Fruit fly (Drosophila melanogaster): ENCODE results near the gene PK2-R1.
A peak's percentile ranks its signal among the peaks of the same experiment; 100 is the strongest.

Gene PK2-R1

DNA sequence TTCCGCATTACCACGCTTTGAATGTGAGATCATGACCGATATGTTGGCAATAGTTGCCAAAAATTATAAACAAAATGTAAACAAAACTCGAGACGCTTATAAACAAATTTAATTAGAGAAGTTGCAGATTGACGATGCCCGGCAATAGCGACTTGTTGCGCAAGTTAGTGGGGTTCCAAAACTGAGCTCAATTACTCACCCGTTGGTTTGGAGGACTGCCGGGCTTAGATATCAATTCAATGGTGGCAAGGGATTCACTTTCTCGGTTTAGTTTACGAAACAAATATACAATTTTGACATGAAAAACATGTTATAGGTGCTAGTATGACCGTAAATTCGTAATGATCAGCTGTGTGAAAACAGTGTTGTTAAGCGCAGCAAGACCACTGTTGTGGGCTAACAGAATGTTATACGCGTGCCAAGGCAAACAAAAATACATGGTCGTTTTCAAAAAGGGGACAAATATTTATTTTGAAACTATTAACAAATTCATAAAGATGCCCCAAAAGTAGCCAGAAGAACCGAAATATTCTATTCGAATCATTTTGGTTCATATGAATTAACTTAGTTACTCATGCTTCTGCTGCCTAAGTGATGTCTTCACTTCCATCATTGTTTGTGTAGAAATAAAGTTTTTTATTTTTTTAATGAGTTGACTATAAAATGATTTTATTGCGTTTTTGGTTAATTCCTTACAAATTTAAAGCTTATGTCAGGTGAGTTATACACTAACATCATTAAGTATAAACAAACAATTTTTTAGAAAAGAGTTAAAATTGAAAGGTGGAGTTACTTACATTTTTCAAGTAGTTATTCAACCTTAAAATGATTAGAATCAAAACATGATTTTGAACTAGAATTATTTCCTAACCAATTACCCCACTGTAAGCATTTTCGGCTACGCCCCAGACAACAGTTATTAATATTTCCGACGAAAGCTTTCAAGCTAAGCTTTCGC, 28.7 kb downstream of the PK2-R1 start, which contains the start of gene Elp6 (continued):
- TF ChIP-seq CG14965 (GFP tag; optimal IDR thresholded peaks at IDR 0.05; ENCODE audit: borderline replicate concordance) (no peak), ttk (GFP tag; IDR thresholded peaks at IDR 0.05) (peak; percentile 51), sima (GFP tag; optimal IDR thresholded peaks at IDR 0.05) (no peak), sob (GFP tag; IDR thresholded peaks at IDR 0.05) (no peak), CG1603 (tag; optimal IDR thresholded peaks at IDR 0.05) (no peak), ab (GFP tag; optimal IDR thresholded peaks at IDR 0.05) (no peak), repo (GFP tag; optimal IDR thresholded peaks at IDR 0.05) (peak; percentile 23), Awh (GFP tag; IDR thresholded peaks at IDR 0.05) (peak; percentile 67; the same call in 1 of the 2 replicates), CG7987 (GFP tag; optimal IDR thresholded peaks at IDR 0.05) (no peak), CG12659 (GFP tag; optimal IDR thresholded peaks at IDR 0.05) (peak; percentile 58), zen (tag; optimal IDR thresholded peaks at IDR 0.05) (no peak), schlank (tag; optimal IDR thresholded peaks at IDR 0.05) (no peak), E2f1 (GFP tag; IDR thresholded peaks at IDR 0.05) (peak; percentile 67), dan (GFP tag; IDR thresholded peaks at IDR 0.05) (no peak), CG34224 (GFP tag; IDR thresholded peaks at IDR 0.05; ENCODE audit: partially characterized antibody) (no peak), tx (GFP tag; optimal IDR thresholded peaks at IDR 0.05) (no peak), mirr (GFP tag; optimal IDR thresholded peaks at IDR 0.05) (no peak), ranshi (GFP tag; IDR thresholded peaks at IDR 0.05) (peak; percentile 63; the same call in 1 of the 2 replicates), jumu (GFP tag; optimal IDR thresholded peaks at IDR 0.05) (peak; percentile 28), CG7271 (tag; optimal IDR thresholded peaks at IDR 0.05) (no peak), row (GFP tag; IDR thresholded peaks at IDR 0.05) (peak; percentile 62), Deaf1 (tag; optimal IDR thresholded peaks at IDR 0.05) (peak; percentile 37), CG10267 (tag; optimal IDR thresholded peaks at IDR 0.05) (peak; percentile 81), CG9797 (GFP tag; optimal IDR thresholded peaks at IDR 0.05) (peak; percentile 59), gsb (GFP tag; IDR thresholded peaks at IDR 0.05) (no peak), Nf-YA (GFP tag; IDR thresholded peaks at IDR 0.05) (0 out of 2 replicates have a peak, but pooled peaks have one; percentile 18), corto (GFP tag; optimal IDR thresholded peaks at IDR 0.05) (no peak), chn (GFP tag; optimal IDR thresholded peaks at IDR 0.05) (peak; percentile 69), CG12744 (GFP tag; optimal IDR thresholded peaks at IDR 0.05) (peak; percentile 51), nau (GFP tag; optimal IDR thresholded peaks at IDR 0.05) (no peak), dm (GFP tag; optimal IDR thresholded peaks at IDR 0.05) (peak; percentile 54), CG6683 (GFP tag; optimal IDR thresholded peaks at IDR 0.05) (peak; percentile 19), CTCF (GFP tag; optimal IDR thresholded peaks at IDR 0.05) (no peak), CHES-1-like (GFP tag; optimal IDR thresholded peaks at IDR 0.05) (no peak), CG17186 (GFP tag; optimal IDR thresholded peaks at IDR 0.05) (no peak), CG14014 (GFP tag; IDR thresholded peaks at IDR 0.05) (peak; percentile 60), ssp (GFP tag; IDR thresholded peaks at IDR 0.05) (peak; percentile 46), dimm (GFP tag; IDR thresholded peaks at IDR 0.05) (0 out of 2 replicates have a peak, but pooled peaks have one; percentile 9), NfI (GFP tag; optimal IDR thresholded peaks at IDR 0.05) (peak; percentile 48), ara (GFP tag; IDR thresholded peaks at IDR 0.05) (no peak), Ets65A (GFP tag) (peak; percentile 90), peb (GFP tag; IDR thresholded peaks at IDR 0.05) (no peak), Doc3 (GFP tag; IDR thresholded peaks at IDR 0.05; ENCODE audit: partially characterized antibody) (no peak), cas (GFP tag; IDR thresholded peaks at IDR 0.05) (no peak), CG13287 (GFP tag; IDR thresholded peaks at IDR 0.05; ENCODE audit: partially characterized antibody) (no peak; the same call in 1 of the 2 replicates), CG2129 (GFP tag; IDR thresholded peaks at IDR 0.05; ENCODE audit: partially characterized antibody) (no peak), Max (GFP tag; optimal IDR thresholded peaks at IDR 0.05) (peak; percentile 38), CG12769 (tag; optimal IDR thresholded peaks at IDR 0.05) (peak; percentile 34), CG1602 (GFP tag; optimal IDR thresholded peaks at IDR 0.05) (peak; percentile 67)

Data from whole organism, embryonic.